Worm (Caenorhabditis elegans): ENCODE measurements around the gene F19B10.5.

Gene F19B10.5

DNA sequence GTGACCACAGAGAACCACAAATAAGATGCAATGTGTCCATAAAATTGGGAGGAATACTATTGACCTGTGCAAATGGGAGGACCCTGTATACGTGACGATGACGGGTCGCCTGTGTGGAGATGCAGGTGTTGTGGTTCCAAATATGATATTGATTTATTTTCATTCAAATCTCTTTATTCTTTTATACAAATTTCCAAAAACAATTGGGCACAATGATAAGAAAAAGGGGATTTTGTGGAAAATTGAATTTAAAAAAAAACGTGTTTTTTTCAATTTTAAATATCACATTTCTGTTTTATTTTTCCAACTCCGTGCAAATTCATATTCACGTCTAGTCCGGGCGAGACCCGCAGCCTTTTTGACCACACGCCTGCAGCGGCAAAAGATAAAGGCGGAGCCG is 19.7 kb downstream of the F19B10.5 start, which contains the start of gene F19B10.2:
Gene F19B10.2 (plus strand): TSS at position 301 of the 400 bp plus-strand sequence.
- TF ChIP-seq elt-3 (tag; optimal IDR thresholded peaks at IDR 0.05) (no peak), lin-15B (tag; optimal IDR thresholded peaks at IDR 0.05) (no peak), unc-62 (GFP tag; optimal IDR thresholded peaks at IDR 0.05) (no peak), nhr-76 (tag; optimal IDR thresholded peaks at IDR 0.05) (no peak), sea-2 (GFP tag; optimal IDR thresholded peaks at IDR 0.05) (no peak), elt-1 (tag; optimal IDR thresholded peaks at IDR 0.05) (no peak), skn-1 (tag; optimal IDR thresholded peaks at IDR 0.05) (no peak)

- TF ChIP-seq eor-1 (tag; optimal IDR thresholded peaks at IDR 0.05) (no peak), pha-4 (tag; optimal IDR thresholded peaks at IDR 0.05) (no peak), nhr-11 (tag; optimal IDR thresholded peaks at IDR 0.05) (no peak), jun-1 (tag; optimal IDR thresholded peaks at IDR 0.05) (no peak), lin-15B (tag; optimal IDR thresholded peaks at IDR 0.05) (no peak), nhr-43 (tag; optimal IDR thresholded peaks at IDR 0.05; ENCODE audit: poor library complexity, severe bottlenecking) (no peak), elt-2 (tag; optimal IDR thresholded peaks at IDR 0.05) (no peak)
Observed at ce11 chrII:3678978-3679377, 23.5 kb downstream of the F19B10.5 start.

- TF ChIP-seq nhr-76 (tag; optimal IDR thresholded peaks at IDR 0.05) (no peak), pha-4 (tag; optimal IDR thresholded peaks at IDR 0.05) (no peak), skn-1 (tag; optimal IDR thresholded peaks at IDR 0.05) (no peak), aly-2 (tag; optimal IDR thresholded peaks at IDR 0.05) (no peak), jun-1 (tag; optimal IDR thresholded peaks at IDR 0.05) (no peak), nfya-1 (tag; optimal IDR thresholded peaks at IDR 0.05; ENCODE audit: insufficient read depth) (no peak), tbx-2 (tag; optimal IDR thresholded peaks at IDR 0.05) (no peak), elt-2 (tag; optimal IDR thresholded peaks at IDR 0.05) (no peak), ztf-11 (tag; optimal IDR thresholded peaks at IDR 0.05) (no peak), nhr-237 (tag; optimal IDR thresholded peaks at IDR 0.05) (no peak)
Observed at ce11 chrII:3680366-3680765, 24.9 kb downstream of the F19B10.5 start.

ce11 chrII:3681365-3682083 is 26.0 kb downstream of the F19B10.5 start, which contains the start of gene F19B10.10:
F19B10.10 (minus strand) TSS chrII:3681415.
- no peak for TF ChIP-seq nhr-12 (tag; optimal IDR thresholded peaks at IDR 0.05)
- no peak for TF ChIP-seq ama-1 (optimal IDR thresholded peaks at IDR 0.05)
- no peak for TF ChIP-seq eor-1 (tag; optimal IDR thresholded peaks at IDR 0.05)
- TF ChIP-seq tbx-2 (tag; optimal IDR thresholded peaks at IDR 0.05) = no peak
- TF ChIP-seq snpc-4 (tag; optimal IDR thresholded peaks at IDR 0.05) = no peak
- no peak for TF ChIP-seq nhr-28 (tag; optimal IDR thresholded peaks at IDR 0.05)
- no peak for TF ChIP-seq nhr-237 (tag; optimal IDR thresholded peaks at IDR 0.05)
- no peak for TF ChIP-seq fkh-10 (GFP tag; optimal IDR thresholded peaks at IDR 0.05)
- no peak for TF ChIP-seq ceh-82 (tag; optimal IDR thresholded peaks at IDR 0.05)
- TF ChIP-seq ceh-9 (tag; optimal IDR thresholded peaks at IDR 0.05) = no peak
- no peak for TF ChIP-seq nhr-76 (tag; optimal IDR thresholded peaks at IDR 0.05)
- TF ChIP-seq nhr-67 (tag; optimal IDR thresholded peaks at IDR 0.05) = no peak
- no peak for TF ChIP-seq fos-1 (tag; optimal IDR thresholded peaks at IDR 0.05)
- no peak for TF ChIP-seq nhr-25 (tag; optimal IDR thresholded peaks at IDR 0.05)
- TF ChIP-seq zag-1 (tag; optimal IDR thresholded peaks at IDR 0.05) = no peak
- no peak for TF ChIP-seq unc-39 (tag; optimal IDR thresholded peaks at IDR 0.05)
- no peak for TF ChIP-seq lsy-12 (tag; optimal IDR thresholded peaks at IDR 0.05)
- no peak for TF ChIP-seq R02D3.7 (tag; optimal IDR thresholded peaks at IDR 0.05)
- TF ChIP-seq unc-62 (GFP tag; optimal IDR thresholded peaks at IDR 0.05) = no peak

DNA sequence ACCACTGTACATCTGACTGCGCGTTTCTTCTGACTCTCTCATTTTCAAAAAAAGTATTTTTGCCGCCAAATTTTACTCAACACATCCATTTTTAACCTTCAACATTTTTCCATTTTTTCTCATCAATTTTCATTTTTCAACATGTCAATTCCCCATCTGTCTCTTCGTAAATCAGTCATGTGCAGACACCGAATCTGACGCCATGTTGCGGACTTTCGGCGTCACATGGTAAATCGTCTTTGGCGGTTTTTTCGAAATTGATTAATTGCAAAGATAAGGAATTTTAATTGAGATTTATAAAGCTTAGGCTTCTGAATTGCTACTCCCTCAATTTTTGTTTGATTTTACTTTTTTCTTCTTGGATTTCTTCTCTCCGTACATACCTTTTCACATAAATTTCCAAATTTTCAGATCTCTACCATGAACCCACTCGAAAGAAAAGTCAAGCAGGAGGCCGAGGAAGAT is 27.3 kb downstream of the F19B10.5 start, which contains the start of gene F19B10.1:
Gene F19B10.1 (plus strand): TSS at position 415 of the 465 bp plus-strand sequence.
- TF ChIP-seq snpc-4 (tag; optimal IDR thresholded peaks at IDR 0.05) = peak; percentile 62
- TF ChIP-seq lin-15B (tag; optimal IDR thresholded peaks at IDR 0.05) = peak; percentile 65
- TF ChIP-seq nhr-43 (tag; optimal IDR thresholded peaks at IDR 0.05; ENCODE audit: poor library complexity, severe bottlenecking) = peak; percentile 50
- peak; percentile 85 for TF ChIP-seq nhr-25 (tag; optimal IDR thresholded peaks at IDR 0.05)
- TF ChIP-seq elt-2 (tag; optimal IDR thresholded peaks at IDR 0.05) = peak; percentile 70
- TF ChIP-seq R02D3.7 (tag; optimal IDR thresholded peaks at IDR 0.05) = peak; percentile 74
- TF ChIP-seq lin-39 (tag; optimal IDR thresholded peaks at IDR 0.05) = peak; percentile 45
- peak; percentile 81 for TF ChIP-seq nfya-1 (tag; optimal IDR thresholded peaks at IDR 0.05; ENCODE audit: insufficient read depth)
- TF ChIP-seq nhr-23 (tag; optimal IDR thresholded peaks at IDR 0.05) = peak; percentile 65
- no peak for TF ChIP-seq nhr-12 (tag; optimal IDR thresholded peaks at IDR 0.05)
- no peak for TF ChIP-seq nhr-67 (tag; optimal IDR thresholded peaks at IDR 0.05)
- no peak for TF ChIP-seq eor-1 (tag; optimal IDR thresholded peaks at IDR 0.05)
- TF ChIP-seq unc-62 (GFP tag; optimal IDR thresholded peaks at IDR 0.05) = peak; percentile 63
- peak; percentile 34 for TF ChIP-seq egl-5 (tag; optimal IDR thresholded peaks at IDR 0.05)
- no peak for TF ChIP-seq ceh-28 (tag; optimal IDR thresholded peaks at IDR 0.05)
- peak; percentile 81 for TF ChIP-seq pha-4 (tag; optimal IDR thresholded peaks at IDR 0.05)
- TF ChIP-seq elt-1 (tag; optimal IDR thresholded peaks at IDR 0.05) = peak; percentile 44

All from whole organism, L3 larva.